Fruit fly (Drosophila melanogaster): ENCODE results near the gene Rsod.

The Rsod gene

DNA sequence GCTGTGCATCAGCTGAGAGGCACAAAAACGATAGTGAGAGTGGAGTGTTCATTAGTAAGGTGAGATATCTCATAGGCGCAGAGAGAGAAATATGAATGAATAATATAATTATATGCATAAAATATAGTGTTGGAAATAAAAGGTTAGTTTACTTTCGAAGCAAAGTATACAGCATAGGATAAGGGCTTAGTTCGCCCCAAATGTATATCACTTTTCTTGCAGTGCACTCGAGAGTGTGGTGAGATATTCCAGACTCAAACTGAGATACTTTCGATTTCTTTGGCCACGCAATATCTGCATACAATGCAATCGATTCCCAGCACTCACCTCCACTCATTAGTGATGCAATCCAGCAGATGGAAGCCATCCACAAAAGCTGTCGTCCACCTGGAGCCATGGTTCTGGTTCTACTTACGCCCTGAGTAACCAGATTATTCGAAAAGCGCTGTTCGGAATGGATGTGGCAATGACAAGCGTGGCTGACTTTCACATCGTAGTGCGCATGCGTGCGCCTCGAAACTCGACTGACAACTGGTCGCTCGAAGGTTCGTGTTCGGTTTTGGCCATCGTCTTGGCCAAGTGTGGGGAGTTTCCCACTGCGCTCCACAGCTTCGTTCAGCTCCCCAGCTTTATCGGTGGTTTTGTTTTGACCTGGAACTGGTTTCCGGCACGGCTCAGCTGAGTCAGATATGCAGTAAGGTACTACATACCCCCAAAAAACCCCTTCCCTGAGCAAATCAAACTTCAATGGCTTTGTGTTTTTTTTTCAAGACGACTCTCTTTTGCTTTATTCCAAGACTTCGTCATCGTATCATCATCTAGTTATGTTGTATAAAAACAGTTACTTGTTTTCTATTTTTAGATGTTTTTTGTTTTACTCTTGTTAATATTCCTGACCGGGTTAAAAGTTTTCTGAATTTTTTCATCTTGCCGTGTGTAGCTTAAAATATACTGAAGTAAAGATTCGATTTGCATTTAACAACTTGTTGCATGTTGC, at the start of gene Rsod:
Gene Rsod (minus strand): TSS at position 537 of the 997 bp plus-strand sequence.
- TF ChIP-seq CTCF (optimal IDR thresholded peaks at IDR 0.05): no peak
- no peak for TF ChIP-seq CG8478 (optimal IDR thresholded peaks at IDR 0.05)

dm6 chr3R:30216210-30216609, 45.2 kb upstream of the Rsod start, which contains the start of gene CecC:
Gene CecC, plus strand, starts transcription at chr3R:30216484.
- TF ChIP-seq CTCF (optimal IDR thresholded peaks at IDR 0.05) (no peak), CG8478 (optimal IDR thresholded peaks at IDR 0.05) (no peak)

DNA sequence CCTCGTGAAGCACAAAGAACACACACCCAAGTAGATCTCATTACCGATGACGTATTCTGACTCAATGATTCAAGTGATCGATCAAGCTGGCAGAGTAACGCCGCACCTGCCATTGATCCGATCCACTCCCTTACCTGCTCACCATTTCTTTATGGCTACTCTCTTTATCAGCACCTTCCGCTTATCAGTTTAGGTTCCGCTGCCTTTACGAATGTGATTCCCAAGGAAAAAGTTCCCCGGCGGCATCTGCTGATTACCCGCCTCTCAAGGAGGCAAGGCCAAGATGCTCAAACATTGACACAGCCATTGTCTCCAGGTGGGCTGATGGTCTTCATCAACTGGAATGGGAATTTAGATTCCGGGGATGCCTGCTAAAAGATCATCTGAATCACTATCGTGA, 44.0 kb upstream of the Rsod start:
- TF ChIP-seq CG8478 (optimal IDR thresholded peaks at IDR 0.05) (no peak), CTCF (optimal IDR thresholded peaks at IDR 0.05) (no peak)

dm6 chr3R:30213697-30214096, 42.7 kb upstream of the Rsod start, which contains the start of gene CecB:
Gene CecB, minus strand, starts transcription at chr3R:30213797.
- TF ChIP-seq CTCF (optimal IDR thresholded peaks at IDR 0.05) (no peak), CG8478 (optimal IDR thresholded peaks at IDR 0.05) (no peak)

DNA sequence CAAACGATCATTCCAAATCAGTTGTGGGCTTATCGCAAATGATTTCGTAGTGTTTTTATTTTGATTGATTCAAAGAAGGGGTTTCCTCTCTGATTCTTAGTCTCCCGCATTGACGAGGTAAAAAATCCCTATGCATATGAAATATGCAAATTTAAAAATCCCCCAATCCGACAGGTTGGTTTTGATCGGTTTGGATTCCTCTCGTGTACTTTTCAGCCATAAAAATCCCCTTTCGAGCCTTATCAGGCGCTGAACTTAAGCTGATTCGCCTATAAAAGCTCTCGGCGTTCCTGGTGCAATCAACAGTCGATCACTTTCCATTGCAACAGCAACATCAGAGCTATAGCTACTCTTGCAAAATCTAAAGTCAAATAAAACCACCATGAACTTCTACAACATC, 40.8 kb upstream of the Rsod start, which contains the start of gene CecA2:
Gene CecA2 (plus strand): TSS at position 301 of the 400 bp plus-strand sequence.
- TF ChIP-seq CG8478 (optimal IDR thresholded peaks at IDR 0.05): no peak
- TF ChIP-seq CTCF (optimal IDR thresholded peaks at IDR 0.05): no peak

- TF ChIP-seq CG8478 (optimal IDR thresholded peaks at IDR 0.05) (no peak), CTCF (optimal IDR thresholded peaks at IDR 0.05) (no peak)
Observed at dm6 chr3R:30210560-30210959, 39.6 kb upstream of the Rsod start, which contains the start of gene CecA1. Gene CecA1, plus strand, starts transcription at chr3R:30210874.

DNA sequence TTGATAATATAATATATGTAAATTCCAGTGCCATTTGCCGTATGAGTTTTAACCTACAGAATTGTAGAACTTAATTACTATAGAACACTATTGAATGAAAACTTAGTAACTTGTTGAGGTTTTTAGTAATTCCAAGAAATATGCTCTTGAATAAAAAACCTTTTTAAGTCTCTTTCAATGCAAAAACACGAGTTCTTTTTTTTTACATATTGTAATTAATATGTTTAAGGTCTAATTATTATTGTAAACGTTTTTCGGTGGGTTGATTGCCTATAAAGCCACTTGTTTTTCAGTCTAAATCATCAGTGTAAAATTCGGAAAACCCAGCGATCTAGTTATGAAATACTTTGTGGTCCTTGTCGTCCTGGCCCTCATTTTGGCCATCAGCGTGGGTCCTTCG, 38.6 kb upstream of the Rsod start, which contains the start of gene Anp:
Gene Anp (plus strand): TSS at position 301 of the 400 bp plus-strand sequence.
- TF ChIP-seq CG8478 (optimal IDR thresholded peaks at IDR 0.05) (no peak), CTCF (optimal IDR thresholded peaks at IDR 0.05) (no peak)

DNA sequence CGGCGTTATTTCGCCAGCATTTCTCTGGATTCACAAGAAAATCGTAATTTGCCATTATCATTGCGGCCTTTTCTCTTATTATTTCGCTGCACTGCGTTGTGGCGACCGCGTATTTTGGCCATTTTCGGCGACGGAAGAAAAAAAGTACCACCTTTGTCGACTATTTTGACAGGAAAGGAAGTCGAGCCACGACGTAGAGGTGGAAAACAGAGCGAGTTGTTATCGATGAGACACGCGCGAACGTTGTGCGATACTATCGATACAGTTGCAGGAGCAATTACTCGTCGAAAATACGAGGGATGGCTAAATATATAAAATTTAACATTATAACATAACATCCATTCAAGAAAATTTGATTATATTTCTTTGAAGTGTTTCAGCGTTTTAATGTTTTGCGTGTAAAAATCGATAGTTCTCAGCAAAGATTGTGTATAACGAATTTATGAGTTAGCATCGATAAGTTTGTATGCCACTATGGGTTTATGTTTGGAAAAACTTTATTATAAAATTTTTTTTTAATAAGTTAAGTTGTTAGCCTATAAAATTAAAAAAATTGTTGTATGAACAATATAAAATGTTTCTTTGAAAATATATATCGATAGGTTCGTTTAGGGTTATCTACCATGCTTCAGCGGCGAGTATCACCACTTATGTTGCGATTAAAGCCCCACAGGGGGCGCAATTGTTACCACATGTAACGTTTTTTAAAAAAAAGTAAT, 37.9 kb upstream of the Rsod start, which contains the start of gene RpS7:
Gene RpS7 (minus strand): TSS at position 255 of the 719 bp plus-strand sequence.
- no peak for TF ChIP-seq CG8478 (optimal IDR thresholded peaks at IDR 0.05)
- peak; percentile 43 to 88 for TF ChIP-seq CTCF (optimal IDR thresholded peaks at IDR 0.05)

dm6 chr3R:30208011-30208410, 37.0 kb upstream of the Rsod start:
- TF ChIP-seq CG8478 (optimal IDR thresholded peaks at IDR 0.05): no peak
- no peak for TF ChIP-seq CTCF (optimal IDR thresholded peaks at IDR 0.05)

- TF ChIP-seq CG8478 (optimal IDR thresholded peaks at IDR 0.05) (no peak), CTCF (optimal IDR thresholded peaks at IDR 0.05) (no peak)
Observed at dm6 chr3R:30205946-30206345, 34.9 kb upstream of the Rsod start.

DNA sequence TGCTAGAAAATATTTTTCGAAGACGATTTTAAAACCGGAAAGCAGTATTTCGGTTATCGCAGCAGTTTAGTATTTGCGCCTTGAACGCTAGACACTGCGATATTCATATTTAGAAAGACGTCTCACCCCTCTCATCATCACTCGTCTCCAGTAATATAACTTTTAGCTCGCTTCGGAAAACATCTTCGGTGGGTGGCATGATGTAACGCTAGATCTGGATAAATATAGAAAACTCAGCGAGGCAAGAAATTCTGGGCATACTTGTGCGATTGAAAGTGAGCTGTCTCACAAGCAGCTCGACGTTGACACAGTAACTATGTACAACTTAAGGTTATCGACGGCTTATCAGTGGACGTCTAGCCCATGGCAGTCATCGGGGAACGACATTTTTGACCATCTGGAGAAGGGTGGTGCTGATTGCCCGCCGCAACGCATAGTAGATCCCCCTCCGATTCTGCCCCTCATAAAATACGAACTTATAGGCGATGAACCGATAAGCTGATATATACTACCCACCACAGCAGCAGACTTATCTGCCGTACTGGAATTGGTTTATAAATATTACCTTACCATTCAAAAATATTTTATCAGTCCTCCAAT, 33.1 kb upstream of the Rsod start:
- TF ChIP-seq CTCF (optimal IDR thresholded peaks at IDR 0.05) (no peak), CG8478 (optimal IDR thresholded peaks at IDR 0.05) (no peak)

DNA sequence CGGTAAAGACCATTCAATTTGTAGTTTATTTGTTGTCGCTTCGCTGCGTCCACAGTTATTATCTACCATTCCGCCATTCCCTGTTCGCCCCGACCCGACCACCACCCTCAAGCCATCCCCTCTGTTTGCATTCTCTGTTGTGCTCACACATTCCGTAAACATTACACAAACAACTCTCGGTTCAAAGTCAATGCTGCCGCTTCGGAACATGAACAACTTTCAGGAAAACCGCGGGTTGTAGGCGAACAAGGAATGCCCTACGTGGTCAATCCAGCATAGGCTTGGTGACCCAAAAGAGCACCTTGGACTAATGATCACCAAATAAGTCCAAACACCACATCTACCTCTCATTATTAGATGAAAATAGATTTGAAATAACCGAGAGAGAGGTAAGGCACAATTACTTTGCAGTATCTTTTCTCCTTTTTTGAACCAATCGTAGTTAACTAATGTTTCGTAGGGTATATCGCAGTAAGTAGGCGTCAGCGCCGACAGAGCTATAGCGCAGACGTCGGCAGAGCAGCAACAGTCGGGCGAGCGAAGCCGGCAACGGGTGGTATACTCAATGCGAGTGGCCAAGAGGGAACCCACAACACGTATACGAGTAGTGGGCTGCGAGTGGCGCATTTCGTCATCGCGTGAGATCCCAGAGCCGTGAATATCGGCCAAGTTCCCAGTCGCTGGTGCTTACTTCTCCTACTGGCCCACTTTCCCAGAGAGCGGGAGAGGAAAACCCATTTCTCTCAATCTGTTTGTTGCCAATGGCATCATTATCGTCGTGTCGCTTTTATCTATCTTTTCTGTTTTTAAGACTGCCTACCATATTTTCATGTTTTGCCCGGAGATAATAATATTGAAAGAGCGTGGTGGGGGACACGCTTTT, 32.3 kb upstream of the Rsod start:
- TF ChIP-seq CG8478 (optimal IDR thresholded peaks at IDR 0.05) (no peak), CTCF (optimal IDR thresholded peaks at IDR 0.05) (no peak)

DNA sequence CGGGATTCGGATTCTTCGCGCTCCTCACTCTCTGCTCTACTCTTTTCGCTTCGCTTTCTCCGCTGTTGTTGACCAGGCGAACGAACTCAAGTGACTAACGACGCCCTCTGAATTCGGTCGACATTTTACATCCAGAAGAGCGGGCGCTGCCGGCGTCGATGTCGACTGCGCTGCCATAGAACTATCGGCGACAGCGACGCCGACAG, 31.8 kb upstream of the Rsod start, which contains the start of gene CG9743:
Gene CG9743 (minus strand): TSS at position 101 of the 206 bp plus-strand sequence.
- TF ChIP-seq CTCF (optimal IDR thresholded peaks at IDR 0.05) (no peak), CG8478 (optimal IDR thresholded peaks at IDR 0.05) (no peak)

DNA sequence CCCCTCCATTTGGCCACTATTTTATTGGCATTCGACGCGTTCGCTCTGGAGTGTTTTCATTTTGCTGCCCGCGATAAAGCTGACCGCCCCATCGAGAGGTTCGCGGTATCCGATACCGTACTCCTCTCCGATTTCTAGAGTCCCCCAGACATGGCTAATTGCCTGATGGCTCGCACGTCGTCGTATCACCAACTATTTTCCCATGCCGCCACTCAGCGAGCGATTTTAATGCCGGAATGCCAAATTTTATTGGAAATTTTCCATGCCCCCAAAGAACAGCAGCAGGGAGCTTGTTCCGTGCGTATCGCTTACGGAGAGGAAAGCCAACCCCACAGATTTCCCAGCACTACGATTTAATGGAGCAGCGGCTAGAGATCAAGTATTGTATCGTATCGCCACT, 30.1 kb upstream of the Rsod start:
- TF ChIP-seq CG8478 (optimal IDR thresholded peaks at IDR 0.05): no peak
- no peak for TF ChIP-seq CTCF (optimal IDR thresholded peaks at IDR 0.05)

Data from S2 (cell line).